Fruit fly (Drosophila melanogaster): ENCODE measurements around the gene Vps53.

Gene Vps53

dm6 chr2L:4350683-4351324 lies 35.1 kb downstream of the Vps53 start:
- no peak for TF ChIP-seq EcR (GFP tag; optimal IDR thresholded peaks at IDR 0.05)
- no peak for TF ChIP-seq usp (GFP tag; optimal IDR thresholded peaks at IDR 0.05)
- no peak for TF ChIP-seq pan (optimal IDR thresholded peaks at IDR 0.05)
- TF ChIP-seq Dll (optimal IDR thresholded peaks at IDR 0.05), result no peak
- TF ChIP-seq psq (optimal IDR thresholded peaks at IDR 0.05), result no peak
- TF ChIP-seq CG8478 (optimal IDR thresholded peaks at IDR 0.05), result no peak

- no peak for TF ChIP-seq usp (GFP tag; optimal IDR thresholded peaks at IDR 0.05)
- no peak for TF ChIP-seq Dll (optimal IDR thresholded peaks at IDR 0.05)
Measured at dm6 chr2L:4349677-4350076, 36.2 kb downstream of the Vps53 start.

DNA sequence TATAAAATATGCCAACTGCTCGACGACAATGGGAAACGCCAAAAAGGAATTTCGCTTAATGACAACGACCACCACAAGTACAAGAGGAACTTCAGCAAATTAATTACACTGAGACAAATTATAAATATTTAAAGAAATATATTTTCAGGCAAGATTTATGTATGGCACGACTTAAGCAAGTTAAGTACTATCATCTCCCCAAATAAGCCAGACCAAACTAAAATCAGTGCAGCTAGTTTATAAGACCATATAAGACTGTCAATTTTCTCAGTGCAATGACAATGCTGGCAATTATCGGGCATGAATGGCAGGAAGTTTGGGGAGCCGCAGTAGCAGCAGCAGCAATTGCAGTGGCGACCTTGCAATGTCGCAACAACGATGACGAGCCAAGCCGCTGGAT lies 37.3 kb downstream of the Vps53 start:
- TF ChIP-seq EcR (GFP tag; optimal IDR thresholded peaks at IDR 0.05) (no peak), usp (GFP tag; optimal IDR thresholded peaks at IDR 0.05) (no peak)

DNA sequence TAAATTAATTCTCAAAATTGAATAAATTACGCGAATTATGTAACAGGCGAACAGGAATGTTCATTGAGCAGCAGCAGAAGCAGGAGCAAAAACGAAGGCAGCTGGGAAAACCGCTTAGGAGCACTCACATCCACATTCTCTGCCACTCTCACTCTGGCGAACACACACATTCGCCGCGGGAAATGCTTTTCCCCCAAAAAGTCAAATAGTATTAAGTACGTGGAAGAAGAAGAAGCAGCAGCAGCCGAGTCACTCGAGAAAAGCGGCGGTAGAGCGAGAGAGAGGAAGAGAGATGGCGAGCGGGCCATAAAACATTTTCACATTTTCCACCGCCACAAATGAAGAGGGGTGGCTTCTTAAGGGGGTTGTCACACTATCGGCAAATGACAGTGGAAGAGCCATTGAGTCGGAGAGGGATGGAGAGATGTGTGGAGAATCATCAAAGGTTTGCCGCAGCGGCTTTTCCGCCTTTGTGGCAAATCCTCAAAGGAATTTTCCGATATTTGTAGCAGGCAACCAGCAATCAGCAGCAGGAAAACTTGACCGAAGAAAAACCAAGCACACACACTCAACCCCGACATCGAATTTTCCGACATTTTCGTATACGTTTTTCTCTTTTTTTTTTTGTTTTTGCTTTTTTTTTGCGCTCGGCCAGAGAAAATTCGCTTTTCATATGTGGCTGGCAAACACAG lies 39.1 kb downstream of the Vps53 start:
- TF ChIP-seq usp (GFP tag; optimal IDR thresholded peaks at IDR 0.05) (no peak), pan (optimal IDR thresholded peaks at IDR 0.05) (no peak), CG8478 (optimal IDR thresholded peaks at IDR 0.05) (no peak), psq (optimal IDR thresholded peaks at IDR 0.05) (no peak), EcR (GFP tag; optimal IDR thresholded peaks at IDR 0.05) (no peak), Dll (optimal IDR thresholded peaks at IDR 0.05) (no peak)

DNA sequence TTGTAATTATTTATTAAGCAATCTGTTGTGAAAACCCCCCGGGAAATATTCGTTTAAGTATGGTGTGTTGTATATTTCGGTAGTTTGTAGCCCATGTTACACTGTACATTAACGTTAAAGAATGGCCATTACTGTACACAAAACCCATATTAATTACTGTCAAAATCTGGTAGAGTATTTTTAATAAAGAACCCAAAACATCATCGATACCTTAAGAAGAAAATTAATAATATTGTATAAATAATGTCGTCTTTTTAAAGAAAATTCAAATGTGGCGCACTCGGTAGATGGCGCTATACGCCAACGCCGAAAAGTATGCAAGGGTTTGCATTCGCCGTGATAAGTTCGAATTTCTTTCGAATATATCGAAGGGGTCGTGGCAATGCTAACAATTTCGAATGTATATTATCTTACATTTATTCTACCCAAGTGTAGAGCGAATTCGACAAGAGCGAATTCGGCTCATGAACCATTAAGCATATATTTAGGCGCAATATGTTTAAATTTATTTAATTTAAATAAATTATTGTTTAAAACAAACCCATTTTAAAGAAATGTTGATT lies 40.2 kb downstream of the Vps53 start:
- TF ChIP-seq CG8478 (optimal IDR thresholded peaks at IDR 0.05) (no peak), usp (GFP tag; optimal IDR thresholded peaks at IDR 0.05) (no peak), pan (optimal IDR thresholded peaks at IDR 0.05) (no peak), Dll (optimal IDR thresholded peaks at IDR 0.05) (no peak), EcR (GFP tag; optimal IDR thresholded peaks at IDR 0.05) (no peak), psq (optimal IDR thresholded peaks at IDR 0.05) (no peak)

DNA sequence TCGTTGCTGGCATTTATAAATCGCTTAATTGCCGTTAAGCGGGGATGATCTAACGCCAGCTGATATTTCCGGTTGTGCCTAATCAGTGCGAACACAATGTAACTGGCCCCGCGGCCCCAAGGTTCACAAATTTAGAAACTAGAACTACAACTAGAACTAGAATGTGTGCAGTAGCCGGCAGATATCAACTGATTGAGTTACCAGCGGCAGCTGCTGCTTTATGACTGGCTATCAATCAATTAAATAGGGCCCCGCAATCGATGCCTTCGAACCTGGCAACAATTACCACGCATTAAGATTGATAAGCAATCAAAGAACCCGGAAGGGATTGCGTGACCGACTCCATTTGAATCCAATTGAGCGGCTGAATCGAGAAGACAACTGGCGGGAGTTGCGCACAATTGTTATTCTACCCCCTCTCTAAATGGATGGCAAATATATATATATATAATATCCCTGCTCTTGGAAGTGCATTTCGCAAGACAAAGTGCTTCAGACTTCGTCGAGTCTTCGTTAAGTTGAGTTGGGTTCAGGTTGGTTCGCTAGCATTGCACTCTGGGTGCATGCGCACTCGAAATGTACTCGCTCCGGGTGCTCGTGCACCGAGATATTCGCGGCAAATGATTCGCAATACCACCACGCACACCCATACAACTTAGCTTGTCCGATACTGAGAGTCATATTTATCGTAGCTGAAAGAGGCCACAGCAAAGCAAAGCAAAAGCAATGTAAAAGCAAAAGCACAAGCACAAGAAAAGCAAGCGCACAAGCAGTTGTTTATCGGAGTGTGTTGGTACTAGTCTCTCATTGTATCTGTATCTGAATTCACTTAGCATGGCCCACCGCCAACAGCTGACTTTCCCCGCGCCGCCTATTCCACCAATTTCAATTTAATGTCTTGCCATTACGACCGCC lies 45.8 kb downstream of the Vps53 start:
- TF ChIP-seq pan (optimal IDR thresholded peaks at IDR 0.05) (peak; percentile 12), psq (optimal IDR thresholded peaks at IDR 0.05) (no peak)

- no peak for TF ChIP-seq psq (optimal IDR thresholded peaks at IDR 0.05)
- no peak for TF ChIP-seq pan (optimal IDR thresholded peaks at IDR 0.05)
- no peak for TF ChIP-seq CG8478 (optimal IDR thresholded peaks at IDR 0.05)
- TF ChIP-seq EcR (GFP tag; optimal IDR thresholded peaks at IDR 0.05), result no peak
- TF ChIP-seq usp (GFP tag; optimal IDR thresholded peaks at IDR 0.05), result no peak
- TF ChIP-seq Dll (optimal IDR thresholded peaks at IDR 0.05), result no peak
Measured at dm6 chr2L:4335979-4336378, 49.9 kb downstream of the Vps53 start.

- TF ChIP-seq Dll (optimal IDR thresholded peaks at IDR 0.05), result no peak
- no peak for TF ChIP-seq EcR (GFP tag; optimal IDR thresholded peaks at IDR 0.05)
- no peak for TF ChIP-seq pan (optimal IDR thresholded peaks at IDR 0.05)
- TF ChIP-seq psq (optimal IDR thresholded peaks at IDR 0.05), result no peak
- no peak for TF ChIP-seq usp (GFP tag; optimal IDR thresholded peaks at IDR 0.05)
- no peak for TF ChIP-seq CG8478 (optimal IDR thresholded peaks at IDR 0.05)
Measured at dm6 chr2L:4334971-4335436, 50.9 kb downstream of the Vps53 start.

dm6 chr2L:4333758-4334114 lies 52.1 kb downstream of the Vps53 start, which contains the start of gene Atet:
Atet (plus strand) TSS chr2L:4333913.
- TF ChIP-seq pan (optimal IDR thresholded peaks at IDR 0.05) (no peak), psq (optimal IDR thresholded peaks at IDR 0.05) (no peak), usp (GFP tag; optimal IDR thresholded peaks at IDR 0.05) (no peak), CG8478 (optimal IDR thresholded peaks at IDR 0.05) (no peak), Dll (optimal IDR thresholded peaks at IDR 0.05) (no peak), EcR (GFP tag; optimal IDR thresholded peaks at IDR 0.05) (no peak)

DNA sequence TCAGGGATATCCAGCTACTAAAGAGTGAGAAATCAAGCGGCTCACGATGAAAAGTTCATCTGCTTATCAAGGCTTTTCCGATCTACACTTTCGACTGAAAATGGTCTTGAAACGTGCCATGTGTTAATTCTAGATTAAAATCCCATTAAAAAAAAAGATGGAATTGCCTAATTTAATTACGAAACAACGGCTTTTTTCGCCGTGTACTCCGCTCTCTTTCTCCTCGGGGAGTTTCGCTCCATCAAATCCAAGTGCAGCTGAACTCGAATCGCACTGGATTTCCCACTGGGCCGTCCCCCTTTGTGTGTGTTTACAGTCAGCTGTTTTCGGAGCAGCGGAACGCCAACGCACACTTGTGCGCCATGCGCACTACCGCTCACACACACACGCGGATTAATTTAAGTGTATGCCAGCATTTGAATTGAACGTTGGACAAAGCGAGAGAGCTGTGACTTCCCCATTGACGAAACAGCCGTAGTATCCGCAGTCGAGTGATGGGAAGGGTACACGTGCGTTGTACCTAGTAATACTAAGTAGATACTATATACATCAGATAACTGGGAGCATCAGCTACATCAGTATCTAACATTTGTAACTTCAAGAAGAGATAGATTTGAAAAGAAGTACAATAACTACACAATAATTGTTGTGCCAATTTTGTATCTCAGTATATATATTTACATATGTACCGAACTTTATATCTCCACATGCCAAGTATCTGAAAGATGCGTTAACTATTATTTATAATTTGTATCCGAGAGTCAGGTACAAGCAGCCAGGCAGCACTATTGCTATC lies 52.7 kb downstream of the Vps53 start:
- TF ChIP-seq Dll (optimal IDR thresholded peaks at IDR 0.05) (no peak), CG8478 (optimal IDR thresholded peaks at IDR 0.05) (peak; percentile 45), EcR (GFP tag; optimal IDR thresholded peaks at IDR 0.05) (peak in 1 of 2 experiments; percentile 40), pan (optimal IDR thresholded peaks at IDR 0.05) (peak; percentile 91), psq (optimal IDR thresholded peaks at IDR 0.05) (no peak), usp (GFP tag; optimal IDR thresholded peaks at IDR 0.05) (no peak)

Measured in whole organism.